Worm (Caenorhabditis elegans) whole organism, L1 larva: Measurements from ENCODE around the gene gcsh-1.

Source experiments
- aha-1 ChIP-seq: fragments of 150-350 bp; optimal IDR thresholded peaks from 2 replicates; lab custom pipeline; 2014; ENCODE audit warnings: missing biosample characterization, missing genetic modification characterization
- ama-1 ChIP-seq: fragments of 150-350 bp; optimal IDR thresholded peaks from 2 replicates; lab custom pipeline; 2014
- ceh-63 ChIP-seq: fragments of 200-800 bp; sonication (Bioruptor generic); optimal IDR thresholded peaks from 2 replicates; lab custom pipeline; 2018; ENCODE audit warnings: mild to moderate bottlenecking, missing genetic modification characterization, missing compliant biosample characterization
- ceh-82 ChIP-seq, 3 experiments: fragments of 150-350 bp in 1 of 3; sonication (generic microtip) in 2 of 3; optimal IDR thresholded peaks; 2 replicates each; lab custom pipeline; 2014 to 2017; ENCODE audit warnings: missing biosample characterization in 3 of 3, missing genetic modification characterization in 3 of 3
- dsc-1 ChIP-seq: sonication (generic microtip); optimal IDR thresholded peaks from 2 replicates; lab custom pipeline; 2016; ENCODE audit warnings: mild to moderate bottlenecking, missing genetic modification characterization, missing compliant biosample characterization
- elt-2 ChIP-seq: sonication (generic microtip); optimal IDR thresholded peaks from 2 replicates; lab custom pipeline; 2016; ENCODE audit warnings: missing genetic modification characterization, mild to moderate bottlenecking, inconsistent platforms, missing compliant biosample characterization, missing genetic modification reagents
- fos-1 ChIP-seq: fragments of 150-350 bp; optimal IDR thresholded peaks from 2 replicates; lab custom pipeline; 2014; ENCODE audit warnings: missing biosample characterization, missing genetic modification characterization
- hlh-17 ChIP-seq: fragments of 200-800 bp; sonication (Bioruptor generic); optimal IDR thresholded peaks from 2 replicates; lab custom pipeline; 2018; ENCODE audit warnings: missing genetic modification characterization, mild to moderate bottlenecking, missing compliant biosample characterization, moderate library complexity, borderline replicate concordance
- nhr-47 ChIP-seq: sonication (generic microtip); optimal IDR thresholded peaks from 2 replicates; lab custom pipeline; 2016; ENCODE audit warnings: mild to moderate bottlenecking, missing genetic modification characterization, moderate library complexity, missing compliant biosample characterization
- rnt-1 ChIP-seq: sonication (generic microtip); optimal IDR thresholded peaks from 2 replicates; lab custom pipeline; 2016; ENCODE audit warnings: mild to moderate bottlenecking, missing genetic modification characterization, moderate library complexity, missing compliant biosample characterization
- snpc-4 ChIP-seq: fragments of 150-350 bp; optimal IDR thresholded peaks from 2 replicates; lab custom pipeline; 2014; ENCODE audit warnings: missing biosample characterization, missing genetic modification characterization
- snu-23 ChIP-seq: sonication (generic microtip); optimal IDR thresholded peaks from 2 replicates; lab custom pipeline; 2016; ENCODE audit warnings: missing genetic modification characterization, missing compliant biosample characterization
- ztf-11 ChIP-seq, 2 experiments: sonication (generic microtip); optimal IDR thresholded peaks; 2 replicates each; lab custom pipeline; 2016 to 2017; ENCODE audit warnings: missing genetic modification characterization in 2 of 2, missing biosample characterization in 1 of 2, missing compliant biosample characterization in 1 of 2

- TF ChIP-seq snpc-4 (tag; lab: Kevin White, UChicago): no peak
- TF ChIP-seq aha-1: no peak
- peak; percentile 35 for TF ChIP-seq snu-23
- TF ChIP-seq fos-1 (tag; lab: Kevin White, UChicago): no peak
- no peak for TF ChIP-seq ceh-82 (tag; optimal IDR thresholded peaks at IDR 0.05; lab: Kevin White, UChicago)
- TF ChIP-seq rnt-1 (tag; lab: Kevin White, UChicago): peak; percentile 46
- TF ChIP-seq hlh-17: no peak
- no peak for TF ChIP-seq ztf-11 (tag; optimal IDR thresholded peaks at IDR 0.05; lab: Kevin White, UChicago)
- TF ChIP-seq elt-2: peak; percentile 95
- no peak for TF ChIP-seq dsc-1 (tag; lab: Kevin White, UChicago)
- no peak for TF ChIP-seq ama-1 (lab: Kevin White, UChicago)
- TF ChIP-seq nhr-47: peak; percentile 45
- TF ChIP-seq ceh-63: no peak
Measured at ce11 chrX:14500422-14501058, 14.3 kb downstream of the gcsh-1 start.
